Worm (Caenorhabditis elegans): ENCODE data around the gene col-8.
A peak's percentile ranks its signal among the peaks of the same experiment; 100 is the strongest.

col-8 gene

DNA sequence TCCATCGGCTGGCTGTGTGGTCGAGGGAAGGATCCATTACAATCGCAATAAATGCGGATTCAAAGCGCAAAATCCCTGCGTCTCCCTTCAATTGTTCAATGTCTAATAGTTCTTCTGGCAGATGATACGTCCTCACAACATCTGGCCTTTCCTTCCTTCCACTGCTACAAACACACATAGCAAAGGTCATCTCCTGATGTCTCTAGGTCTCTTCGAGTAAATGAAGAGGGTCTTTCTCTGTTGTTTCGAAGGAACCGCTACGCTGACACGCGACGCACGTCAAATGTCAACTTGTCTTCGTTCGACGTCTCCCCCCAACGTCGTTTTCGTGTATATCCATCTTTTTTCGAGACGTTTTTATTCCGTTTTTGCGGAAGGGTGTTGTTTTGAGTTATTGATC, 41.5 kb downstream of the col-8 start:
- TF ChIP-seq snu-23 (GFP tag; optimal IDR thresholded peaks at IDR 0.05): peak; percentile 87
- no peak for TF ChIP-seq ets-5 (GFP tag; IDR thresholded peaks at IDR 0.05)
- no peak for TF ChIP-seq ces-1 (GFP tag; optimal IDR thresholded peaks at IDR 0.05)
- peak; percentile 34 for TF ChIP-seq fos-1 (tag; optimal IDR thresholded peaks at IDR 0.05)
- peak; percentile 71 for TF ChIP-seq nhr-20 (tag; optimal IDR thresholded peaks at IDR 0.05)
- TF ChIP-seq xbp-1 (tag; optimal IDR thresholded peaks at IDR 0.05): peak; percentile 20
- no peak for TF ChIP-seq unc-98 (GFP tag; IDR thresholded peaks at IDR 0.05)
- TF ChIP-seq C34B4.2 (tag; optimal IDR thresholded peaks at IDR 0.05): no peak
- TF ChIP-seq nhr-19 (GFP tag; conservative IDR thresholded peaks at IDR 0.05): peak; percentile 62
- no peak for TF ChIP-seq vab-15 (tag; optimal IDR thresholded peaks at IDR 0.05)
- TF ChIP-seq zag-1 (tag; optimal IDR thresholded peaks at IDR 0.05): no peak
- TF ChIP-seq lin-15B (tag; optimal IDR thresholded peaks at IDR 0.05): no peak
- TF ChIP-seq aly-2 (tag; optimal IDR thresholded peaks at IDR 0.05): peak; percentile 11
- peak; percentile 78 for TF ChIP-seq dsc-1 (tag; optimal IDR thresholded peaks at IDR 0.05)
- TF ChIP-seq nhr-71 (tag; optimal IDR thresholded peaks at IDR 0.05): peak; percentile 80
- peak; percentile 80 for TF ChIP-seq unc-62 (GFP tag; optimal IDR thresholded peaks at IDR 0.05)
- TF ChIP-seq unc-30 (tag; optimal IDR thresholded peaks at IDR 0.05): no peak
- TF ChIP-seq ztf-4 (tag; optimal IDR thresholded peaks at IDR 0.05): peak; percentile 47
- no peak for TF ChIP-seq elt-2 (tag; optimal IDR thresholded peaks at IDR 0.05)
- TF ChIP-seq lir-3 (tag; optimal IDR thresholded peaks at IDR 0.05; ENCODE audit: poor library complexity): no peak
- no peak for TF ChIP-seq hpl-2 (GFP tag; optimal IDR thresholded peaks at IDR 0.05)
- no peak for TF ChIP-seq fkh-8 (tag; optimal IDR thresholded peaks at IDR 0.05)
- TF ChIP-seq C16A3.4 (tag; optimal IDR thresholded peaks at IDR 0.05): peak; percentile 78
- no peak for TF ChIP-seq F16B12.6 (tag; optimal IDR thresholded peaks at IDR 0.05)
- peak; percentile 60 for TF ChIP-seq swsn-7 (tag; optimal IDR thresholded peaks at IDR 0.05)
- TF ChIP-seq nhr-90 (tag; optimal IDR thresholded peaks at IDR 0.05; ENCODE audit: poor library complexity): peak; percentile 43
- peak in 1 of 2 experiments; percentile 0 for TF ChIP-seq egl-27 (tag; optimal IDR thresholded peaks at IDR 0.05)
- TF ChIP-seq blmp-1 (tag; optimal IDR thresholded peaks at IDR 0.05): peak; percentile 92
- peak; percentile 79 to 94 for TF ChIP-seq lsy-2 (tag; optimal IDR thresholded peaks at IDR 0.05)
- no peak for TF ChIP-seq nhr-28 (tag; optimal IDR thresholded peaks at IDR 0.05)
- peak; percentile 79 for TF ChIP-seq tbx-2 (tag; optimal IDR thresholded peaks at IDR 0.05)
- TF ChIP-seq ama-1 (optimal IDR thresholded peaks at IDR 0.05): no peak
- TF ChIP-seq pag-3 (tag; optimal IDR thresholded peaks at IDR 0.05; ENCODE audit: borderline replicate concordance, insufficient read depth): no peak
- no peak for TF ChIP-seq isw-1 (GFP tag; IDR thresholded peaks at IDR 0.05)
- no peak for TF ChIP-seq aha-1 (tag; optimal IDR thresholded peaks at IDR 0.05)
- TF ChIP-seq ztf-11 (tag; optimal IDR thresholded peaks at IDR 0.05): peak in 1 of 2 experiments; percentile 58
- TF ChIP-seq pqm-1 (tag; optimal IDR thresholded peaks at IDR 0.05): no peak
- TF ChIP-seq ceh-88 (GFP tag; IDR thresholded peaks at IDR 0.05): no peak
- peak in 1 of 2 experiments; percentile 35 for TF ChIP-seq mdl-1 (tag; optimal IDR thresholded peaks at IDR 0.05)
- TF ChIP-seq mep-1 (tag; optimal IDR thresholded peaks at IDR 0.05): peak; percentile 88
- peak; percentile 75 for TF ChIP-seq unc-130 (tag; optimal IDR thresholded peaks at IDR 0.05)
- peak; percentile 96 for TF ChIP-seq C04F5.9 (tag; optimal IDR thresholded peaks at IDR 0.05)
- TF ChIP-seq ceh-63 (GFP tag; optimal IDR thresholded peaks at IDR 0.05): no peak
- TF ChIP-seq hlh-17 (GFP tag; optimal IDR thresholded peaks at IDR 0.05; ENCODE audit: borderline replicate concordance): no peak
- no peak for TF ChIP-seq jun-1 (tag; optimal IDR thresholded peaks at IDR 0.05)
- TF ChIP-seq nhr-11 (tag; optimal IDR thresholded peaks at IDR 0.05): no peak
- TF ChIP-seq lin-13 (GFP tag; optimal IDR thresholded peaks at IDR 0.05): peak; percentile 69
- TF ChIP-seq zip-4 (GFP tag; optimal IDR thresholded peaks at IDR 0.05): no peak
- TF ChIP-seq lin-35 (GFP tag; optimal IDR thresholded peaks at IDR 0.05): peak; percentile 43 to 72
- TF ChIP-seq skn-1 (tag; optimal IDR thresholded peaks at IDR 0.05): peak; percentile 3
- TF ChIP-seq fkh-10 (GFP tag; optimal IDR thresholded peaks at IDR 0.05): no peak
- TF ChIP-seq dpl-1 (GFP tag; optimal IDR thresholded peaks at IDR 0.05): peak; percentile 55 to 58 (median 55)
- no peak for TF ChIP-seq ceh-8 (GFP tag; optimal IDR thresholded peaks at IDR 0.05)

Data from whole organism, L1 larva.